2 worm cellular contexts compared by ENCODE assay signal in genomic region chrX:1681482-1681881, ce11.
TF ChIP-seq lines count a peak whose summit lies in the region.
"Not testable (repeated sequence)": the region's sequence is repeated elsewhere in the genome, so short reads cannot be mapped to it uniquely, and the experiment has no call there.

No protein-coding gene starts in this region.

TF ChIP-seq in whole organism, L4 larva, 104 proteins besides CTCF, POLR2A, EP300 and RAD21:
- TF ChIP-seq tra-1 (GFP tag; IDR thresholded peaks at IDR 0.05; lab: Robert Waterston, UW) (0 out of 2 replicates have a peak, but pooled peaks have one; percentile 8), set-16 (GFP tag; IDR thresholded peaks at IDR 0.05; lab: Robert Waterston, UW) (peak; percentile 87)

TF ChIP-seq in whole organism, young adult, 124 proteins besides CTCF, POLR2A, EP300 and RAD21:
- peak; percentile 44; the same call in 1 of the 2 replicates for TF ChIP-seq egrh-3 (GFP tag; IDR thresholded peaks at IDR 0.05; lab: Robert Waterston, UW)
- not testable (repeated sequence) for TF ChIP-seq rpc-1 (optimal IDR thresholded peaks at IDR 0.05; lab: Kevin White, UChicago)
- peak; percentile 15 for TF ChIP-seq rpc-1 (tag; optimal IDR thresholded peaks at IDR 0.05; lab: Kevin White, UChicago)
- 0 out of 2 replicates have a peak, but pooled peaks have one; percentile 15 for TF ChIP-seq nfyb-1 (GFP tag; IDR thresholded peaks at IDR 0.05; lab: Robert Waterston, UW)
- 0 out of 2 replicates have a peak, but pooled peaks have one; percentile 56 for TF ChIP-seq nhr-120 (GFP tag; IDR thresholded peaks at IDR 0.05; lab: Robert Waterston, UW)
TF ChIP-seq in whole organism, young adult: peak in this region for 4; not testable (repeated sequence) for 120.
